Worm (Caenorhabditis elegans) whole organism, L3 larva: Measurements from ENCODE around the gene fbxc-52.
A peak's percentile ranks its signal among the peaks of the same experiment; 100 is the strongest.

Source experiments
- ZK546.5 ChIP-seq: sonication (generic microtip); optimal IDR thresholded peaks from 2 replicates; lab custom pipeline; 2017; ENCODE audit warnings: missing biosample characterization, missing genetic modification characterization
- aly-2 ChIP-seq: fragments of 150-350 bp; optimal IDR thresholded peaks from 2 replicates; lab custom pipeline; 2014; ENCODE audit warnings: missing biosample characterization, missing genetic modification characterization
- ama-1 ChIP-seq: fragments of 150-350 bp; optimal IDR thresholded peaks from 2 replicates; lab custom pipeline; 2018
- ceh-28 ChIP-seq: fragments of 150-350 bp; optimal IDR thresholded peaks from 2 replicates; lab custom pipeline; 2014; ENCODE audit warnings: missing biosample characterization, missing genetic modification reagents, missing genetic modification characterization
- ceh-82 ChIP-seq: fragments of 150-350 bp; optimal IDR thresholded peaks from 2 replicates; lab custom pipeline; 2014; ENCODE audit warnings: missing biosample characterization, missing genetic modification characterization
- daf-12 ChIP-seq: fragments of 150-350 bp; optimal IDR thresholded peaks from 2 replicates; lab custom pipeline; 2014; ENCODE audit warnings: missing biosample characterization, missing genetic modification reagents, missing genetic modification characterization
- egl-5 ChIP-seq: fragments of 150-350 bp; optimal IDR thresholded peaks from 2 replicates; lab custom pipeline; 2017; ENCODE audit warnings: missing biosample characterization, missing genetic modification reagents, missing genetic modification characterization, inconsistent platforms
- elt-2 ChIP-seq: sonication (generic microtip); optimal IDR thresholded peaks from 2 replicates; lab custom pipeline; 2016; ENCODE audit warnings: missing genetic modification reagents, mild to moderate bottlenecking, missing genetic modification characterization, missing compliant biosample characterization
- eor-1 ChIP-seq, 2 experiments: fragments of 150-350 bp; optimal IDR thresholded peaks; 2 replicates each; lab custom pipeline; 2014 to 2018; ENCODE audit warnings: missing biosample characterization in 2 of 2, missing genetic modification characterization in 2 of 2
- fkh-10 ChIP-seq: sonication (generic microtip); optimal IDR thresholded peaks from 2 replicates; lab custom pipeline; 2017; ENCODE audit warnings: missing biosample characterization, missing genetic modification reagents, missing genetic modification characterization
- fos-1 ChIP-seq: fragments of 150-350 bp; optimal IDR thresholded peaks from 2 replicates; lab custom pipeline; 2014; ENCODE audit warnings: missing biosample characterization, missing genetic modification characterization
- hmg-11 ChIP-seq: sonication (generic microtip); optimal IDR thresholded peaks from 2 replicates; lab custom pipeline; 2016; ENCODE audit warnings: missing genetic modification characterization, missing compliant biosample characterization
- jun-1 ChIP-seq: fragments of 150-350 bp; optimal IDR thresholded peaks from 2 replicates; lab custom pipeline; 2014; ENCODE audit warnings: missing biosample characterization, missing genetic modification reagents, missing genetic modification characterization
- lin-15B ChIP-seq: fragments of 150-350 bp; optimal IDR thresholded peaks from 2 replicates; lab custom pipeline; 2014; ENCODE audit warnings: missing biosample characterization, missing genetic modification characterization
- lsy-12 ChIP-seq: sonication (generic microtip); optimal IDR thresholded peaks from 2 replicates; lab custom pipeline; 2016; ENCODE audit warnings: mild to moderate bottlenecking, missing genetic modification characterization, missing compliant biosample characterization
- mdl-1 ChIP-seq: fragments of 150-350 bp; optimal IDR thresholded peaks from 2 replicates; lab custom pipeline; 2014; ENCODE audit warnings: missing biosample characterization, missing genetic modification characterization
- nhr-11 ChIP-seq: fragments of 150-350 bp; optimal IDR thresholded peaks from 2 replicates; lab custom pipeline; 2014; ENCODE audit warnings: missing biosample characterization, missing genetic modification characterization
- nhr-12 ChIP-seq: fragments of 150-350 bp; optimal IDR thresholded peaks from 2 replicates; lab custom pipeline; 2014; ENCODE audit warnings: missing biosample characterization, missing genetic modification characterization
- nhr-25 ChIP-seq: sonication (generic microtip); optimal IDR thresholded peaks from 2 replicates; lab custom pipeline; 2017; ENCODE audit warnings: missing biosample characterization, missing genetic modification characterization
- nhr-43 ChIP-seq: sonication (generic microtip); optimal IDR thresholded peaks from 2 replicates; lab custom pipeline; 2016; ENCODE audit warnings: mild to moderate bottlenecking, missing genetic modification characterization, missing compliant biosample characterization; ENCODE audit not compliant: poor library complexity, severe bottlenecking
- nhr-67 ChIP-seq: fragments of 150-350 bp; optimal IDR thresholded peaks from 2 replicates; lab custom pipeline; 2014; ENCODE audit warnings: missing biosample characterization, missing genetic modification characterization
- nhr-77 ChIP-seq: fragments of 150-350 bp; optimal IDR thresholded peaks from 2 replicates; lab custom pipeline; 2014; ENCODE audit warnings: missing biosample characterization, missing genetic modification characterization
- pha-4 ChIP-seq: fragments of 150-350 bp; optimal IDR thresholded peaks from 2 replicates; lab custom pipeline; 2014; ENCODE audit warnings: missing biosample characterization, missing genetic modification reagents, missing genetic modification characterization
- pqm-1 ChIP-seq: fragments of 150-350 bp; optimal IDR thresholded peaks from 2 replicates; lab custom pipeline; 2017; ENCODE audit warnings: missing biosample characterization, missing genetic modification characterization, inconsistent platforms
- sea-2 ChIP-seq: fragments of 150-350 bp; sonication (generic microtip); optimal IDR thresholded peaks from 4 replicates; lab custom pipeline; 2014; ENCODE audit warnings: missing biosample characterization, missing genetic modification reagents, missing genetic modification characterization
- skn-1 ChIP-seq: fragments of 150-350 bp; optimal IDR thresholded peaks from 2 replicates; lab custom pipeline; 2014; ENCODE audit warnings: missing biosample characterization, missing genetic modification characterization
- snpc-4 ChIP-seq: fragments of 150-350 bp; optimal IDR thresholded peaks from 2 replicates; lab custom pipeline; 2014; ENCODE audit warnings: missing biosample characterization, missing genetic modification characterization
- tbx-2 ChIP-seq: sonication (generic microtip); optimal IDR thresholded peaks from 2 replicates; lab custom pipeline; 2016; ENCODE audit warnings: mild to moderate bottlenecking, missing genetic modification characterization, missing compliant biosample characterization
- unc-62 ChIP-seq: fragments of 150-350 bp; sonication (generic microtip); optimal IDR thresholded peaks from 4 replicates; lab custom pipeline; 2014; ENCODE audit warnings: missing biosample characterization, missing genetic modification reagents, missing genetic modification characterization
- ztf-4 ChIP-seq: fragments of 150-350 bp; optimal IDR thresholded peaks from 2 replicates; lab custom pipeline; 2014; ENCODE audit warnings: missing biosample characterization, missing genetic modification characterization

Gene fbxc-52

DNA sequence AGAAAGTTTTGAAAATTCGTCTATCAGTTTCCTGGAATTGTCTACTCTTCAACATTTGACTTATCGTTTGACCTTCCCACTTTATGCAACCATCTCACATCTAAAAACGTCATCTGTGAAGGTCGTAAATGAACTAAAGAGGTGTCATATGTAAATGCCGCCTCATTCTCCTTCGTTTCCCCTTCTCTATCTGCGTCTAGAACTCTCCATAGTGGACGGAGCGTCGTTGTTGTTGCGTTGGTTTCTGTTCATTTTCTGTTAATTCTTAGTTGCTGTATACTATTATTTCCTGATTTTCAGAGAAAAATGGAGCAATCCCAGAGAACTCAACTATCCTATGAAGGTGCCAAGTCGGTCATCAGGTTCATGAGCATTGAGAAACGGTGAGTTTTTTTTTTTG is at the start of gene fbxc-52:
Gene fbxc-52, plus strand, starts transcription at position 301 of the 400 bp plus-strand sequence.
- TF ChIP-seq daf-12 (tag; lab: Kevin White, UChicago) = no peak
- peak; percentile 45 for TF ChIP-seq nhr-25 (tag; lab: Kevin White, UChicago)
- no peak for TF ChIP-seq egl-5 (tag; lab: Kevin White, UChicago)

DNA sequence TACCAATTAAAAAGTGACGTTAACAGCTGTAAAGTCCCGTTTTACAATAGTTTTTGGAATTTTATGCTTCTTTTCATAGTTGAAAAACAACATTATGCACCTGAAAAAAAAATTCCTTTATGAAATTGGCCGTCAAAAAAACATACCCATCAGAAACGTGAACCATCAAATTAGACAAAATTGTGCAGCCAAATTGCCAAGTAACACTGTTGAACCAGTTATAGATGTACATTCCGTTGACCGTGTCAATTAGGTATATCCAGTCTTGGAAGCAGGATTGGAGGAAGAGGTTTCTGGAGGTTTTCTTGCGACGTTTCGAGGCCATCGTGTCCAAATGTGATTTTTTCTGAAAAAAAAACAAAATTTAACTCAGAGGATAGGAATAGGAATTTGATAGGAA is 47.7 kb upstream of the fbxc-52 start, which contains the start of gene srx-97:
Gene srx-97, minus strand, starts transcription at position 101 of the 400 bp plus-strand sequence.
- TF ChIP-seq nhr-43 (no peak), tbx-2 (tag; lab: Kevin White, UChicago) (no peak), lsy-12 (tag; lab: Kevin White, UChicago) (no peak), ama-1 (lab: Kevin White, UChicago) (no peak), eor-1 (tag; optimal IDR thresholded peaks at IDR 0.05; lab: Kevin White, UChicago) (no peak), snpc-4 (tag; lab: Kevin White, UChicago) (no peak), egl-5 (tag; lab: Kevin White, UChicago) (no peak)

DNA sequence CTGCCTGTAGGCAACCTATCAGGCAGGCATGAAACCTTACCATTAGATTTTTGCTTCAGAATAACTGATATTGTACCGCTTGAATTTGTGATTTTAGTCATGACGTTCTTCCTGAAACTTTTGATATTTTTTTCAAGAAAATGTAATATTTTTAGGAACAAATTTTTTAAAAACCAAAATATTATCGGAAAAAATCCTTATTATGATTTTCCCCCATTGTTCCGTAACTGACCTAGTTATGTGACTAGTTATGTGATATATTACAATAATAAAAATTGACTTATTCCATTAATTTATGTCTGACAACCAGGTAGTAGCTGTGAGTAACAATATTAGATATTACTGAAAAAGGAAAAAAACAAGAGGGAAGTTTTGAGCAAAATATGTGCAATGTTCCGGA is 46.1 kb upstream of the fbxc-52 start, which contains the start of gene srx-98:
Gene srx-98, minus strand, starts transcription at position 101 of the 400 bp plus-strand sequence.
- TF ChIP-seq ceh-28 (tag; lab: Kevin White, UChicago) = no peak
- TF ChIP-seq aly-2 = no peak
- TF ChIP-seq skn-1 = no peak
- TF ChIP-seq pqm-1 (tag; lab: Kevin White, UChicago) = no peak
- TF ChIP-seq ceh-82 = no peak
- TF ChIP-seq pha-4 (tag; lab: Kevin White, UChicago) = no peak
- TF ChIP-seq unc-62 (GFP tag; lab: Kevin White, UChicago) = no peak
- no peak for TF ChIP-seq mdl-1 (tag; lab: Kevin White, UChicago)
- TF ChIP-seq nhr-43 = no peak
- no peak for TF ChIP-seq jun-1 (tag; lab: Kevin White, UChicago)
- TF ChIP-seq elt-2 = no peak
- no peak for TF ChIP-seq fkh-10

DNA sequence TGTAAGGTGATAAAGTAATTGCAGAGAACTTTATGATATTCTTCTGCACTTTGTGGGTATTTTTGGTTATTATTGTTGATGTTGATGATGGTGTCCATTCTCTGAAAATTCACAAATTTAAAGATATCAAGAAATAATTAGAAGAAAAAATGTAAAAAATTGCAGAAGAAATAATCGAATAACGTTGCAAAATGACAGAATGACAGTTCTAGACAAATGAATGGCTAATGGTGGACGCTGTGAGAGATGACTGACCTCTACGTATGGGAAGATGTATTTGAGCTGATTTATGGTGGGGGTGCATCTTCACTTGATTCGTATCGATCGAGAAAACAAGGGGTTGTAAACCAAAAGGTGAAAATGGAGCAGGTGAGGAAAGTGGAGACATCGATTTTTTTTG is 43.6 kb upstream of the fbxc-52 start, which contains the start of gene sea-1:
Gene sea-1, minus strand, starts transcription at position 101 of the 400 bp plus-strand sequence.
- no peak for TF ChIP-seq nhr-11 (tag; lab: Kevin White, UChicago)
- no peak for TF ChIP-seq snpc-4 (tag; lab: Kevin White, UChicago)
- TF ChIP-seq unc-62 (GFP tag; lab: Kevin White, UChicago) = no peak
- no peak for TF ChIP-seq sea-2 (GFP tag; lab: Kevin White, UChicago)
- TF ChIP-seq ZK546.5 (tag; lab: Kevin White, UChicago) = no peak

DNA sequence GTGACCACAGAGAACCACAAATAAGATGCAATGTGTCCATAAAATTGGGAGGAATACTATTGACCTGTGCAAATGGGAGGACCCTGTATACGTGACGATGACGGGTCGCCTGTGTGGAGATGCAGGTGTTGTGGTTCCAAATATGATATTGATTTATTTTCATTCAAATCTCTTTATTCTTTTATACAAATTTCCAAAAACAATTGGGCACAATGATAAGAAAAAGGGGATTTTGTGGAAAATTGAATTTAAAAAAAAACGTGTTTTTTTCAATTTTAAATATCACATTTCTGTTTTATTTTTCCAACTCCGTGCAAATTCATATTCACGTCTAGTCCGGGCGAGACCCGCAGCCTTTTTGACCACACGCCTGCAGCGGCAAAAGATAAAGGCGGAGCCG is 41.9 kb upstream of the fbxc-52 start, which contains the start of gene F19B10.2:
Gene F19B10.2, plus strand, starts transcription at position 301 of the 400 bp plus-strand sequence.
- no peak for TF ChIP-seq ztf-4 (tag; lab: Kevin White, UChicago)
- no peak for TF ChIP-seq fos-1 (tag; lab: Kevin White, UChicago)
- TF ChIP-seq lin-15B (tag; lab: Kevin White, UChicago) = no peak
- TF ChIP-seq nhr-77 = no peak
- TF ChIP-seq, all 47 proteins: peak for 0

DNA sequence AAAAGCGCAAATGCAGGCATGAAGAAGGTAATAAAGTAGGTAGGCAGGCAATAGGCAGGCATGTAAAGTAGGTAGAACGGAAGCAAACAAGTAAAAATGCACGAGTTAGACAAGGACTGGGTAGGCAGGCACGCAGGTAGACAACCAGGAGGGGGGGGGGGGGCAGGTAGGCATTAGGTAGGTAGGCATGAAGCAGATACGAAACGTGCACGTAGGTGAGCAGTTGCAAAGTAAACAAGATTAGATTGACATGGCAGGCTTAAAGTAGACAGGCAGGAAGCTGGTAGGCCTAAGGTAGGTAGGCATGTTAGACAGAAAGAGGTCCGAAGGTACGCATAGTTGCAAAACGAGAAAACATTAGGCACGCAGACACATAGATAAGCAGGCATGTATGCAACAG is 38.1 kb upstream of the fbxc-52 start:
- TF ChIP-seq nhr-67 (tag; lab: Kevin White, UChicago) (no peak), ceh-28 (tag; lab: Kevin White, UChicago) (no peak), egl-5 (tag; lab: Kevin White, UChicago) (no peak), nhr-43 (no peak), eor-1 (tag; optimal IDR thresholded peaks at IDR 0.05; lab: Kevin White, UChicago) (no peak), hmg-11 (tag; lab: Kevin White, UChicago) (no peak), nhr-12 (tag; lab: Kevin White, UChicago) (no peak), pqm-1 (tag; lab: Kevin White, UChicago) (no peak), ZK546.5 (tag; lab: Kevin White, UChicago) (no peak)

DNA sequence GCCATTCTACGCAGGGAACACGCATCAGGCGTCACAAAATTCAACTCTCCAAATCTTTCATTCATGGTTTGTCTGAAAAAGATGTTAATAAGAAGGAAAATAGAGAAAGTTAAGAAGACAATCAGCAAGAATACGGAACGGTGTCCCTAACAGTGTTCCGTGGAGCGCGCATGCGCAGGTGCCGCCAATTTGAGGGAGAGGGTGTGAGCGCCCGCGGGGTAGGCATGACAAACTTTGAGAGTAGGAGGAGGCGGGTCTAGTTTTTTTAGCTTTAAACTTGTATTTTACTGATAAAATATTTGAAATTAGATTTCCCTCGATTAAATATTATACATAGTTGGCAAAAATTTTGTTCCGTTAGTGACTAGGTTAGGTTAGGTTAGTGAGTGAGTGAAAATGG is 36.7 kb upstream of the fbxc-52 start:
- no peak for TF ChIP-seq jun-1 (tag; lab: Kevin White, UChicago)
- no peak for TF ChIP-seq nhr-43
- no peak for TF ChIP-seq eor-1 (tag; optimal IDR thresholded peaks at IDR 0.05; lab: Kevin White, UChicago)
- no peak for TF ChIP-seq aly-2
